Fruit fly (Drosophila melanogaster) whole organism, adult: ENCODE results near the gene CG9338.

ENCODE experiments used
- CG1620 ChIP-seq: fragments of 200-800 bp; sonication (Bioruptor generic); optimal IDR thresholded peaks from 2 replicates; lab custom pipeline; 2016; ENCODE audit warnings: missing biosample characterization, missing genetic modification characterization
- CG33017 ChIP-seq: fragments of 200-800 bp; sonication (Bioruptor generic); optimal IDR thresholded peaks from 2 replicates; lab custom pipeline; 2018; ENCODE audit warnings: missing biosample characterization, mild to moderate bottlenecking, missing genetic modification characterization, moderate library complexity
- CG5204 ChIP-seq: fragments of 200-800 bp; sonication (Bioruptor generic); optimal IDR thresholded peaks from 2 replicates; lab custom pipeline; 2016; ENCODE audit warnings: missing biosample characterization, missing genetic modification characterization
- CG7045 ChIP-seq: fragments of 200-800 bp; sonication (Bioruptor generic); optimal IDR thresholded peaks from 2 replicates; lab custom pipeline; 2017; ENCODE audit warnings: missing biosample characterization, mild to moderate bottlenecking, missing genetic modification characterization
- Clk ChIP-seq: fragments of 200-800 bp; sonication (Bioruptor generic); optimal IDR thresholded peaks from 2 replicates; lab custom pipeline; 2017; ENCODE audit warnings: missing biosample characterization, missing genetic modification characterization
- Mnt ChIP-seq: fragments of 200-800 bp; sonication (Bioruptor generic); optimal IDR thresholded peaks from 2 replicates; lab custom pipeline; 2016; ENCODE audit warnings: missing biosample characterization, mild to moderate bottlenecking, missing genetic modification characterization
- cic ChIP-seq: fragments of 200-800 bp; sonication (Bioruptor generic); optimal IDR thresholded peaks from 2 replicates; lab custom pipeline; 2017; ENCODE audit warnings: missing biosample characterization, mild to moderate bottlenecking, missing genetic modification characterization, moderate library complexity
- kay ChIP-seq: fragments of 200-800 bp; sonication (Bioruptor generic); peaks from one replicate; lab custom pipeline; 2016; ENCODE audit warnings: missing biosample characterization, missing genetic modification characterization, borderline replicate concordance
- ovo ChIP-seq: fragments of 200-800 bp; sonication (Bioruptor generic); optimal IDR thresholded peaks from 2 replicates; lab custom pipeline; 2016; ENCODE audit warnings: missing biosample characterization, missing genetic modification characterization
- pad ChIP-seq: fragments of 200-800 bp; sonication (Bioruptor generic); optimal IDR thresholded peaks from 3 replicates; lab custom pipeline; 2017; ENCODE audit warnings: missing biosample characterization, missing genetic modification characterization, mild to moderate bottlenecking, moderate library complexity, missing genetic modification reagents
- tj ChIP-seq: fragments of 200-800 bp; sonication (Bioruptor generic); optimal IDR thresholded peaks from 3 replicates; lab custom pipeline; 2017; ENCODE audit warnings: missing biosample characterization, mild to moderate bottlenecking, missing genetic modification characterization, moderate library complexity

DNA sequence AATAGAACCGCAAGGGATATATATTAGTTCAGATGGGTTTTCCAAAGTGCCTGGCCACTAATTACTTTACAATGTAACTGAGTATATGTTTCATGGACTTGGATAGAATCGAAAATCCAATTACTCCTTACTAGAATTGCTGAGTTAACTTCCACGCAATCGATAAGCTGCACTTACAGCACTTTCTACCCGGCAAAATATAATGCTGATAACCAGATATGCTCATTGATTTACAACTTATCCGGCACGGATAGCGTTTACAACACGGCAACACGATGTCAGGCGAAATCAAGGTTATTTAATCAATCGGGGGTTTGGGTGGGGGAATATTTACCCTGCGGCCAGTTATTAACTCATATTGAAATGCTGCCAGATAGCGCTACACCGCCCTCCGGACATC is 48.5 kb downstream of the CG9338 start:
- TF ChIP-seq CG1620 (GFP tag; lab: Kevin White, UChicago) = no peak
- TF ChIP-seq CG5204 (GFP tag; lab: Kevin White, UChicago) = no peak
- no peak for TF ChIP-seq Mnt (GFP tag; lab: Kevin White, UChicago)
- peak; percentile 51 for TF ChIP-seq tj (GFP tag; lab: Kevin White, UChicago)
- no peak for TF ChIP-seq Clk
- TF ChIP-seq pad = no peak
- TF ChIP-seq CG33017 (tag; lab: Kevin White, UChicago) = no peak
- peak; percentile 61 for TF ChIP-seq kay (GFP tag; lab: Kevin White, UChicago)
- TF ChIP-seq ovo (GFP tag; lab: Kevin White, UChicago) = no peak
- TF ChIP-seq cic (GFP tag; lab: Kevin White, UChicago) = no peak
- no peak for TF ChIP-seq CG7045 (GFP tag; lab: Kevin White, UChicago)
